Worm (Caenorhabditis elegans): Measurements from ENCODE around the gene str-181.

Gene str-181

DNA sequence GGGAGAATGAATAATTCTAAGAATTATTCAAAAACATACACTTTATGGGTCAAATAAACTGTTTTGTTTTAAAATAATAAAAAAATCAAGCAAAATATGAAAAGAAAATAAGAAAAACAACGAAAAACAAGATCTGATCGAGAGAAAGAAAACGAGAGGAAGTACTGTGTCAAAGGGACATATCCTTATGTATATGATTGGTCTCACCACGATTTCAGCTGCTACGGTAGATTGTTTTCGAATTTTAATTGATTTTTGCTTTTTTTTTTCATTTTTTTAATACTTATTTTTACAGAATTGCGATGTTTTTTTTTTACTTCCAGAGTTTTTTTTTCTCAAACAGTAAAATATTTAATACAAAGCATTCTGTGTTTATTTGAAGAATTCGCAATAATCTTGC lies 21.7 kb downstream of the str-181 start:
- no peak for TF ChIP-seq unc-62 (GFP tag; optimal IDR thresholded peaks at IDR 0.05)

DNA sequence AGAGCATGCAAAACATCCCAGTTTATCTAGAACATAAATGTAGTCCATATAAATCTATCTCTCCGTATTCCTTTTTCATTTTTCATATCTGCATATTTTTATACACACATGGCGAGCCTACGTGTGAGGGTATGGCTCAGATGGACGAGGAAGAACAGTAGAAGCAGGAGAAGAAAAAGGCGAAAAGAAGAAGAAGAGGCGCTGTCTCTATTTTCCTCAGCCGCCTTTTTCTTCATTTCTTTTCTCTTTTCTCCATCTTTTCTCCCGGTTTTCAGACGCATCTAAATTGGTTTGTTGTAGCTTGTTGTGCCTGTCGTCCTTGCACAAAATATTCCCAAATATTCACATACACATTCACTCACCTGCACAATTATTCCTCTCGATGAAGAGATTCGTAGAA lies 22.6 kb downstream of the str-181 start, which contains the start of gene K10C8.4:
Gene K10C8.4, plus strand, starts transcription at position 301 of the 400 bp plus-strand sequence.
- TF ChIP-seq unc-62 (GFP tag; optimal IDR thresholded peaks at IDR 0.05): no peak

- TF ChIP-seq unc-62 (GFP tag; optimal IDR thresholded peaks at IDR 0.05): no peak
These were observed 23.4 kb downstream of the str-181 start, which contains the start of gene parn-1 for ce11 chrV:12695155-12695554. TSS of gene parn-1 (minus strand) at chrV:12695255.

DNA sequence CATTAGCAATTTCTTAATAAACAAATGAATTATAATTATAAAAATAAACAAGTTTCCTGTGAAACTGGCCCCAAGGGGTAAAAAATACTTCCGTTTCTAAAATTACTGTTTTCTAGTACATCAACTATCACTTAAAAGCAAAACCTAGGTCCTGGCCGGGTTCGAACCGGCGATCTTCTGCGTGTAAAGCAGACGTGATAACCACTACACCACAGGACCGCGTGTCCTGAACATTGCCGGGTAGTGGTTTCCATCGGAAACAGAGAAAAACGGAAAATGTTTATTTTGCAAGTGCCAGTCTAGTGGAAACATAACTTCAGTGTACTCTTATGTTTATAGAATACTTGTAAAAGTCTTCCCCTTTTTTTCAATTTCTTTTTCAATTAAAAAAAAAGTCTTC lies 35.3 kb downstream of the str-181 start:
- no peak for TF ChIP-seq unc-62 (GFP tag; optimal IDR thresholded peaks at IDR 0.05)

- no peak for TF ChIP-seq unc-62 (GFP tag; optimal IDR thresholded peaks at IDR 0.05)
These were observed 38.7 kb downstream of the str-181 start, which contains the start of gene frpr-15 for ce11 chrV:12679807-12680206. TSS of gene frpr-15 (plus strand) at chrV:12680107.

ce11 chrV:12679292-12679691 lies 39.2 kb downstream of the str-181 start:
- no peak for TF ChIP-seq unc-62 (GFP tag; optimal IDR thresholded peaks at IDR 0.05)

DNA sequence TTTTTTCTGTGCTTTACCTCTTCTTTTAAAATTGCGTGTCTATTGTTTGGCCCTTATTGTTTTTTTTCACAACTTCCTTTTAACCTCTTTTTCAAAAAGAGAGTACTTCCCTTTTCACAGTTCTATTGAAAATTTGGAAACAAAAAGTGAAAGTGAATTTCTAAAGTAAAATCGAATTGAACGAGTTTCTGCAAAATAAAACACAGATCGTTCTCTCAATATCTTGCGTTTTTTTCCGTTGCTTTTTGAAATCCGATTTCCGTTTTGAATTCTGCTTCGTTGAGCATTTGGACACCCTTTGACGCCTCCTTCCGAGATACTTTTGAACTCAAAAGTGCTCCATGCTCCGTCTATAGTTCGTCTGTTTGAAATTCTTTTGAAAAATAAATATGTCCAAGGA lies 42.2 kb downstream of the str-181 start:
- TF ChIP-seq unc-62 (GFP tag; optimal IDR thresholded peaks at IDR 0.05): no peak

ce11 chrV:12673745-12674144 lies 44.8 kb downstream of the str-181 start:
- TF ChIP-seq unc-62 (GFP tag; optimal IDR thresholded peaks at IDR 0.05): no peak

- TF ChIP-seq unc-62 (GFP tag; optimal IDR thresholded peaks at IDR 0.05): no peak
These were observed 47.9 kb downstream of the str-181 start, which contains the start of gene srx-116 for ce11 chrV:12670607-12671006. TSS of gene srx-116 (plus strand) at chrV:12670907.

DNA sequence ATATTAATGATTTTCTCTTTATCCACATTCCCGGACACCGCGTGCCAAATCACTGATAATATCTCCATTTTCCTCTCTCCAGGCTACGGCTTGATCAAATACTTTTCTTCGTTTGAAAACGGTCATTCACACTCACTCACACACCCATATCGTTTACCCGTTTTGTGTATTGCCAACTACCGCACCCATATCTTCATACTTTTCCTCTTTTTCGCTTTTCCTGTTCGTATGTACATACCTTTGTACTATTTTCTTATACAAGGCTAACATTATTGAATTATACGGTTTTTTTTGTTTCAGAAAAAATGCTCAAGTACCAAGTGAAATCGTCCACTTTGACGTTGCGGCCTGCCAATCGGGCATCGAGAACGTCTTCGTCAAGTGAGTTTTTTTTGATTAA lies 50.6 kb downstream of the str-181 start, which contains the start of gene W05B10.4:
Gene W05B10.4, plus strand, starts transcription at position 301 of the 400 bp plus-strand sequence.
- no peak for TF ChIP-seq unc-62 (GFP tag; optimal IDR thresholded peaks at IDR 0.05)

ce11 chrV:12667397-12667796 lies 51.1 kb downstream of the str-181 start:
- no peak for TF ChIP-seq unc-62 (GFP tag; optimal IDR thresholded peaks at IDR 0.05)
